Worm (Caenorhabditis elegans): Measurements from ENCODE around the gene twk-23.

DNA sequence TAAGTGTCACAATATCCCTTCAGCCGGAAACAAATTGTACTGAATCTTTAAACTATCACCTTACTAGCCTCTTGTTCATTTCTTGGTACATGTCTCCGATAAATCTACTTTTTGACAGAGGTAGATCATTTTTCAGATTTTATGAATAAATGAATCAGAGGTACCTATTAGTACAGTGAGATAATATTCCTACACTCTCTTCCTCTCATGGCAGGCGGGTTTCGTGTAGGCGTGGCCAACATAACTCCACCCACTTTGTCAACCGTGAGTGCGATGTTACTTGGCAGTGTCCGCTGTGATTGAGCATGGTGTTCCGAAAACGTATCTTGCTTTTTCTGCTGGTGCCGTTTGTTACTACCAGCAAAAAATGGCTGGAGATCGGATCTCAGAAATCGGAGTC is 38.1 kb downstream of the twk-23 start, which contains the start of gene F55F3.4:
- TF ChIP-seq ama-1 (optimal IDR thresholded peaks at IDR 0.05) (no peak), nhr-76 (tag; optimal IDR thresholded peaks at IDR 0.05) (no peak), unc-62 (GFP tag; optimal IDR thresholded peaks at IDR 0.05) (no peak), ztf-11 (tag; optimal IDR thresholded peaks at IDR 0.05) (no peak), skn-1 (tag; optimal IDR thresholded peaks at IDR 0.05) (no peak), nhr-28 (tag; optimal IDR thresholded peaks at IDR 0.05) (no peak), hlh-17 (GFP tag; optimal IDR thresholded peaks at IDR 0.05; ENCODE audit: borderline replicate concordance) (no peak), nhr-12 (tag; optimal IDR thresholded peaks at IDR 0.05) (no peak), jun-1 (tag; optimal IDR thresholded peaks at IDR 0.05) (no peak), lir-3 (tag; optimal IDR thresholded peaks at IDR 0.05; ENCODE audit: poor library complexity) (no peak), ceh-8 (GFP tag; optimal IDR thresholded peaks at IDR 0.05) (no peak)

All from whole organism, L1 larva.